Fruit fly (Drosophila melanogaster): ENCODE data around the gene CG43095.

dm6 chr3R:22727456-22727833, 44.1 kb downstream of the CG43095 start:
- no peak for TF ChIP-seq h (optimal IDR thresholded peaks at IDR 0.05)
- TF ChIP-seq Myc (optimal IDR thresholded peaks at IDR 0.05) = no peak
- no peak for TF ChIP-seq psq (optimal IDR thresholded peaks at IDR 0.05)

Data from Kc167 (cell line).